Worm (Caenorhabditis elegans) whole organism, mixed stage, embryonic: ENCODE results near the gene F10A3.11.

Experiments used
- bed-3 ChIP-seq: fragments of 200-800 bp; sonication (Bioruptor generic); optimal IDR thresholded peaks from 3 replicates; lab custom pipeline; 2018; ENCODE audit warnings: mild to moderate bottlenecking, missing genetic modification characterization, moderate library complexity, missing compliant biosample characterization
- ces-1 ChIP-seq: fragments of 150-350 bp; optimal IDR thresholded peaks from 2 replicates; lab custom pipeline; 2014; ENCODE audit warnings: missing biosample characterization, missing genetic modification reagents, missing genetic modification characterization
- cnd-1 ChIP-seq: fragments of 200-800 bp; sonication (Bioruptor generic); optimal IDR thresholded peaks from 2 replicates; lab custom pipeline; 2018; ENCODE audit warnings: mild to moderate bottlenecking, missing genetic modification characterization, missing compliant biosample characterization
- elt-3 ChIP-seq: fragments of 150-350 bp; optimal IDR thresholded peaks from 2 replicates; lab custom pipeline; 2014; ENCODE audit warnings: missing biosample characterization, missing genetic modification characterization
- lin-13 ChIP-seq: fragments of 150-350 bp; optimal IDR thresholded peaks from 2 replicates; lab custom pipeline; 2014; ENCODE audit warnings: missing biosample characterization, missing genetic modification characterization
- mep-1 ChIP-seq: fragments of 150-350 bp; optimal IDR thresholded peaks from 2 replicates; lab custom pipeline; 2017; ENCODE audit warnings: missing biosample characterization, missing genetic modification reagents, missing genetic modification characterization, inconsistent platforms
- mls-2 ChIP-seq: sonication (generic microtip); optimal IDR thresholded peaks from 2 replicates; lab custom pipeline; 2016; ENCODE audit warnings: mild to moderate bottlenecking, missing genetic modification characterization, moderate library complexity, missing compliant biosample characterization
- nhr-12 ChIP-seq: fragments of 150-350 bp; optimal IDR thresholded peaks from 2 replicates; lab custom pipeline; 2014; ENCODE audit warnings: missing biosample characterization, missing genetic modification characterization
- nhr-76 ChIP-seq: sonication (generic microtip); optimal IDR thresholded peaks from 2 replicates; lab custom pipeline; 2017; ENCODE audit warnings: missing biosample characterization, missing genetic modification characterization
- sptf-1 ChIP-seq: sonication (generic microtip); optimal IDR thresholded peaks from 2 replicates; lab custom pipeline; 2017; ENCODE audit warnings: mild to moderate bottlenecking, missing genetic modification characterization, moderate library complexity, missing compliant biosample characterization
- unc-120 ChIP-seq: sonication (generic microtip); optimal IDR thresholded peaks from 2 replicates; lab custom pipeline; 2017; ENCODE audit warnings: missing genetic modification characterization, missing compliant biosample characterization; ENCODE audit not compliant: poor library complexity, severe bottlenecking
- unc-39 ChIP-seq: fragments of 150-350 bp; optimal IDR thresholded peaks from 2 replicates; lab custom pipeline; 2014; ENCODE audit warnings: missing biosample characterization, missing genetic modification characterization
- unc-62 ChIP-seq: fragments of 150-350 bp; optimal IDR thresholded peaks from 2 replicates; lab custom pipeline; 2014; ENCODE audit warnings: missing biosample characterization, missing genetic modification reagents, missing genetic modification characterization

ce11 chrV:16120499-16120898, 42.0 kb upstream of the F10A3.11 start:
- TF ChIP-seq elt-3 (no peak), sptf-1 (tag; lab: Kevin White, UChicago) (no peak), unc-62 (GFP tag; lab: Kevin White, UChicago) (no peak), nhr-76 (tag; lab: Kevin White, UChicago) (no peak), mls-2 (no peak), unc-39 (tag; lab: Kevin White, UChicago) (no peak), cnd-1 (tag; lab: Kevin White, UChicago) (no peak), nhr-12 (tag; lab: Kevin White, UChicago) (no peak), ces-1 (no peak), mep-1 (tag; lab: Kevin White, UChicago) (no peak), unc-120 (tag; lab: Kevin White, UChicago) (no peak), lin-13 (no peak), bed-3 (GFP tag; lab: Kevin White, UChicago) (no peak)
